Worm (Caenorhabditis elegans): Measurements from ENCODE around the gene dyf-19.

DNA sequence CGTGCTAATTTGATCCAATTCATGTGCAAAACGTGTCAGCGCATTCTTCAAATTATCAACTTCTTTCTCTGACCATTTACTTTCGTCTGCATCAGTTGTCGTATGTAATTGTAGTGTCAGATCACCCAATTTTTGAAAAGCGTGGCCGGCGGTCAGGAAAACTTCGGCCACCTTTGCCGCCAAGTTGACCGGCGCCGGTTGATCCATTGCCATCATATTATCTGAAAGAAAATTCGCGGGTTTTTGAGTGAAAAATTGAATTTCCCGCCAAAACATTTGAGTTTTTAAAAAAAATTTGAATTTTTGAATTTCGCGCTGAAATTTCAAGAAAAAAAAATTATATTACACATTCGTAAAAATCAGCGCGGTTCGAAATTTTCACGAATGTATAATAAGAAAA lies 13.0 kb downstream of the dyf-19 start:
- TF ChIP-seq ama-1 (optimal IDR thresholded peaks at IDR 0.05), result no peak
- TF ChIP-seq tbx-11 (GFP tag; IDR thresholded peaks at IDR 0.05), result no peak
- TF ChIP-seq sea-1 (GFP tag; conservative IDR thresholded peaks at IDR 0.05), result no peak
- TF ChIP-seq hnd-1 (tag; optimal IDR thresholded peaks at IDR 0.05), result no peak
- no peak for TF ChIP-seq flt-1 (GFP tag; IDR thresholded peaks at IDR 0.05)
- no peak for TF ChIP-seq hmg-4 (GFP tag; optimal IDR thresholded peaks at IDR 0.05)
- no peak for TF ChIP-seq ceh-36 (tag; optimal IDR thresholded peaks at IDR 0.05)
- TF ChIP-seq B0310.2 (tag; optimal IDR thresholded peaks at IDR 0.05), result no peak
- TF ChIP-seq tra-4 (tag; optimal IDR thresholded peaks at IDR 0.05), result no peak
